Fruit fly (Drosophila melanogaster) S2 (cell line): Measurements from ENCODE around the gene CG6654.

Experiments
- CG8478 ChIP-seq: fragments of >200 bp; optimal IDR thresholded peaks from 2 replicates; lab custom pipeline; 2018
- CTCF ChIP-seq, 2 experiments: fragments of >200 bp; optimal IDR thresholded peaks; 2 replicates each; lab custom pipeline; 2018

DNA sequence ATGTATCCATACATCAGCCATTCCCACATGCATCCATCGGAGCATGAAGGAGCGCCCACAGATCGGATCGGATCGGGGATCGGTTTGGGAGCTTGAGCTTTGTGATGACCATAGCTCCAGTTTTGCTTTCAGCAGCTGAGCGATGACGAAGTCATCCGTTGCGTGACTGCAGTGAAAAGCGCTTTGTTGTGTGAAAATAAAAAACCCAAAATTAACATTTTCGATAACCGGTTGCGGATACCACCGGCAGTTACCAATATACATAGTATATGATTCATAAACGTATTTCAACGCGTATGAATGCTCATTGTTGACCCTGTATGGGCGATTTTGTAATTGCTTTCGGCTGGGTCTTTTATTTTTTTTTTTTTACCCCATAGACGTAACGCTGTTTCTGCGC, 8.2 kb downstream of the CG6654 start:
- TF ChIP-seq CG8478 (lab: Kevin White, UChicago) (no peak), CTCF (optimal IDR thresholded peaks at IDR 0.05; lab: Kevin White, UChicago) (no peak)
